Comparison of ENCODE assay signal across 6 fruit fly cellular contexts in the genomic region with DNA sequence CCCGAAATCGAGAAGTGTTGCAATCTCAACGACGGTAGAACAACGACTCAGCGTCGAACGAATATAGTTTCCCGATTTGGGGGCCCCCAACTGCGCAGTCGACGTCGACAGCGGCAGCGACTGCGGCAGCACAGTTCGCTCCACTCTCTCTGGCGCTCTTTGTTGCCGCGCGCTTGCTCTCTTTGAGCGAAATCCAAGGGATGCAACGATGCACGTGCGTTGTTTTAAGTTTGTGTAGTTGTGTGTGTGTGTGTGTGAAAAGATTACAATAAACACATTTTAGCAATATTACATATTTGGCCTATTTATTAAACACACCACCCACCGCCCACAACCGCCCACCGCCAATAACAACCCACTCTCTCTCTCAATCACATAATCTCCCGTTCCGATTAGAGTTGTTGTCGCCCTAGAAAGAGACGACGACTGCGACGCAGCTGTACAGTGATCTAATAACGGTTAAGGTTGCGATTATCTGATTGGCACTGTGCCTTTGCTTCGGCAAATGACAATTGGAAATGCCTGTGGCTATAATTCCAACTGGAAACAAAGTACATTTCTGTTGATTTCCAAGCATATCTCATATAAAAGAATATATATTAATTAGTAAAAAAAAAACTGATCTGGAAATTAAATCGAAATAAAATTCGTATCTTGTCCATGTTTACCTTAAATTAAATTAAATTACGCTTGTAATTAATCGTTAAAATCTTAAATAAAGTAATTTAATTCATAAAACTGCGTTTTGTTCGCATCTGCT.
TF ChIP-seq lines count a peak whose summit lies in the region.

No protein-coding gene starts in this region.

- TF ChIP-seq CTCF in whole organism, embryonic (GFP tag; optimal IDR thresholded peaks at IDR 0.05; lab: Kevin White, UChicago) = no peak

TF ChIP-seq in whole organism, 6 proteins besides CTCF, POLR2A, EP300 and RAD21:
- peak; percentile 89 for TF ChIP-seq Dll (optimal IDR thresholded peaks at IDR 0.05; lab: Kevin White, UChicago)
- TF ChIP-seq pan (optimal IDR thresholded peaks at IDR 0.05; lab: Kevin White, UChicago) = no peak

TF ChIP-seq in whole organism, adult, 20 proteins besides CTCF, POLR2A, EP300 and RAD21 (continues in another document):
- TF ChIP-seq CG7045 (GFP tag; optimal IDR thresholded peaks at IDR 0.05; lab: Kevin White, UChicago) = no peak
- peak; percentile 53 for TF ChIP-seq CG14711 (tag; optimal IDR thresholded peaks at IDR 0.05; lab: Kevin White, UChicago)
- TF ChIP-seq cnc (optimal IDR thresholded peaks at IDR 0.05; lab: Kevin White, UChicago) = no peak
- TF ChIP-seq kay (GFP tag; lab: Kevin White, UChicago; ENCODE audit: borderline replicate concordance) = peak; percentile 32
- TF ChIP-seq toe (GFP tag; optimal IDR thresholded peaks at IDR 0.05; lab: Kevin White, UChicago) = no peak
- peak; percentile 25 for TF ChIP-seq CG33017 (tag; optimal IDR thresholded peaks at IDR 0.05; lab: Kevin White, UChicago)
- no peak for TF ChIP-seq CG11617 (GFP tag; optimal IDR thresholded peaks at IDR 0.05; lab: Kevin White, UChicago)
- TF ChIP-seq Hr96 (GFP tag; optimal IDR thresholded peaks at IDR 0.05; lab: Kevin White, UChicago) = no peak
- no peak for TF ChIP-seq ovo (GFP tag; optimal IDR thresholded peaks at IDR 0.05; lab: Kevin White, UChicago)
- peak; percentile 42 for TF ChIP-seq CG12768 (GFP tag; optimal IDR thresholded peaks at IDR 0.05; lab: Kevin White, UChicago)
- TF ChIP-seq CG5204 (GFP tag; optimal IDR thresholded peaks at IDR 0.05; lab: Kevin White, UChicago) = no peak
- TF ChIP-seq Mnt (GFP tag; optimal IDR thresholded peaks at IDR 0.05; lab: Kevin White, UChicago) = peak; percentile 74
- TF ChIP-seq Clk (GFP tag; optimal IDR thresholded peaks at IDR 0.05; lab: Kevin White, UChicago) = no peak
- peak; percentile 27 for TF ChIP-seq tj (GFP tag; optimal IDR thresholded peaks at IDR 0.05; lab: Kevin White, UChicago)
- peak; percentile 24 for TF ChIP-seq cic (GFP tag; optimal IDR thresholded peaks at IDR 0.05; lab: Kevin White, UChicago)
- TF ChIP-seq CG1620 (GFP tag; optimal IDR thresholded peaks at IDR 0.05; lab: Kevin White, UChicago) = no peak

TF ChIP-seq in whole organism, embryonic, 481 proteins besides CTCF, POLR2A, EP300 and RAD21 (continues in another document):
- peak; percentile 16; the same call in 1 of the 2 replicates for TF ChIP-seq Drgx (GFP tag; IDR thresholded peaks at IDR 0.05; lab: Robert Waterston, UW)
- TF ChIP-seq CG1603 (tag; optimal IDR thresholded peaks at IDR 0.05; lab: Kevin White, UChicago) = peak; percentile 31
- no peak for TF ChIP-seq repo (GFP tag; optimal IDR thresholded peaks at IDR 0.05; lab: Kevin White, UChicago)
- peak; percentile 87 for TF ChIP-seq yki (optimal IDR thresholded peaks at IDR 0.05; lab: Kevin White, UChicago)
- no peak for TF ChIP-seq Jarid2 (GFP tag; optimal IDR thresholded peaks at IDR 0.05; lab: Kevin White, UChicago)
- peak; percentile 20 for TF ChIP-seq CG34376 (GFP tag; optimal IDR thresholded peaks at IDR 0.05; lab: Kevin White, UChicago)
- peak; percentile 33 for TF ChIP-seq abd-A (tag; optimal IDR thresholded peaks at IDR 0.05; lab: Kevin White, UChicago)
- TF ChIP-seq az2 (GFP tag; optimal IDR thresholded peaks at IDR 0.05; lab: Kevin White, UChicago) = peak; percentile 1
- peak; percentile 36 for TF ChIP-seq Sox102F (GFP tag; optimal IDR thresholded peaks at IDR 0.05; lab: Kevin White, UChicago)
- no peak for TF ChIP-seq Sox100B (GFP tag; optimal IDR thresholded peaks at IDR 0.05; lab: Kevin White, UChicago)
- TF ChIP-seq CG34422 (GFP tag; IDR thresholded peaks at IDR 0.05; lab: Robert Waterston, UW) = no peak
- TF ChIP-seq zfh1 (GFP tag; IDR thresholded peaks at IDR 0.05; lab: Robert Waterston, UW) = no peak
- TF ChIP-seq sug (tag; optimal IDR thresholded peaks at IDR 0.05; lab: Kevin White, UChicago) = peak; percentile 95
- peak in 1 of 2 experiments; percentile 43 for TF ChIP-seq Hr51 (GFP tag; optimal IDR thresholded peaks at IDR 0.05; lab: Kevin White, UChicago)
- peak; percentile 43 for TF ChIP-seq CG7839 (tag; optimal IDR thresholded peaks at IDR 0.05; lab: Kevin White, UChicago)
- peak; percentile 84 for TF ChIP-seq z (GFP tag; IDR thresholded peaks at IDR 0.05; lab: Robert Waterston, UW)

TF ChIP-seq in whole organism, prepupa, 60 proteins besides CTCF, POLR2A, EP300 and RAD21:
- TF ChIP-seq svp (GFP tag; lab: Kevin White, UChicago) (peak; percentile 63), fkh (GFP tag; optimal IDR thresholded peaks at IDR 0.05; lab: Kevin White, UChicago) (no peak), CG32006 (GFP tag; optimal IDR thresholded peaks at IDR 0.05; lab: Kevin White, UChicago) (peak; percentile 47), CG15336 (GFP tag; IDR thresholded peaks at IDR 0.05; lab: Robert Waterston, UW) (peak; percentile 33; the same call in 1 of the 2 replicates), CG6163 (GFP tag; IDR thresholded peaks at IDR 0.05; lab: Robert Waterston, UW) (peak; percentile 18; the same call in 1 of the 3 replicates), Eip78C (GFP tag; lab: Kevin White, UChicago) (peak; percentile 75), CG9139 (GFP tag; optimal IDR thresholded peaks at IDR 0.05; lab: Kevin White, UChicago) (no peak), eg (GFP tag; IDR thresholded peaks at IDR 0.05; lab: Robert Waterston, UW) (peak; percentile 46; the same call in 2 of the 3 replicates), esn (GFP tag; optimal IDR thresholded peaks at IDR 0.05; lab: Kevin White, UChicago) (no peak), fd85E (GFP tag; optimal IDR thresholded peaks at IDR 0.05; lab: Kevin White, UChicago) (peak; percentile 18), CG10669 (GFP tag; optimal IDR thresholded peaks at IDR 0.05; lab: Kevin White, UChicago) (no peak), CG8119 (GFP tag; IDR thresholded peaks at IDR 0.05; lab: Robert Waterston, UW) (0 out of 3 replicates have a peak, but pooled peaks have one; percentile 21), vri (GFP tag; optimal IDR thresholded peaks at IDR 0.05; lab: Kevin White, UChicago) (no peak), CG16779 (tag; optimal IDR thresholded peaks at IDR 0.05; lab: Kevin White, UChicago) (peak; percentile 23)
TF ChIP-seq in whole organism, prepupa: peak in this region for 9.

TF ChIP-seq in whole organism, pupa, 21 proteins besides CTCF, POLR2A, EP300 and RAD21:
- TF ChIP-seq CG8301 (tag; optimal IDR thresholded peaks at IDR 0.05; lab: Kevin White, UChicago) (no peak), fd96Ca (GFP tag; IDR thresholded peaks at IDR 0.05; lab: Robert Waterston, UW) (peak; percentile 53), CG4496 (GFP tag; IDR thresholded peaks at IDR 0.05; lab: Robert Waterston, UW) (0 out of 3 replicates have a peak, but pooled peaks have one; percentile 10), Ets98B (GFP tag; IDR thresholded peaks at IDR 0.05; lab: Robert Waterston, UW) (peak; percentile 30; the same call in 1 of the 2 replicates)

TF ChIP-seq in whole organism, wandering third instar larva, 38 proteins besides CTCF, POLR2A, EP300 and RAD21:
- TF ChIP-seq rgr (GFP tag; optimal IDR thresholded peaks at IDR 0.05; lab: Kevin White, UChicago) (no peak), dl (GFP tag; optimal IDR thresholded peaks at IDR 0.05; lab: Kevin White, UChicago; ENCODE audit: insufficient read depth in 1 of 2, partially characterized antibody in 2 of 2) (peak; percentile 62 to 69), CG32264 (GFP tag; optimal IDR thresholded peaks at IDR 0.05; lab: Kevin White, UChicago) (no peak), CG9705 (GFP tag; optimal IDR thresholded peaks at IDR 0.05; lab: Kevin White, UChicago) (no peak), Dif (GFP tag; optimal IDR thresholded peaks at IDR 0.05; lab: Kevin White, UChicago; ENCODE audit: partially characterized antibody) (peak; percentile 75), OdsH (GFP tag; optimal IDR thresholded peaks at IDR 0.05; lab: Kevin White, UChicago) (no peak)
